Fruit fly (Drosophila melanogaster) whole organism, embryonic: ENCODE data around the gene CG15322.

ENCODE experiments used
- Ada2b ChIP-seq: fragments of 200-800 bp; sonication (Bioruptor generic); IDR thresholded peaks from 2 replicates; pipeline ENCODE4 v1.3.6; 2022; ENCODE audit warnings: missing biosample characterization, missing genetic modification characterization
- Awh ChIP-seq: fragments of 200-800 bp; sonication (Bioruptor generic); IDR thresholded peaks from 2 replicates; pipeline ENCODE4, ENCODE4 v1.3.6; 2022; ENCODE audit warnings: missing biosample characterization, missing genetic modification characterization
- BEAF-32 ChIP-seq: fragments of 200-800 bp; sonication (Bioruptor generic); optimal IDR thresholded peaks from 3 replicates; lab custom pipeline; 2017; ENCODE audit warnings: missing biosample characterization, missing genetic modification characterization, mild to moderate bottlenecking, moderate library complexity, missing genetic modification reagents
- CG10431 ChIP-seq: fragments of 200-800 bp; sonication (Bioruptor generic); optimal IDR thresholded peaks from 3 replicates; lab custom pipeline; 2018; ENCODE audit warnings: missing biosample characterization, mild to moderate bottlenecking, missing genetic modification characterization
- CG10543 ChIP-seq: fragments of 200-800 bp; sonication (Bioruptor generic); optimal IDR thresholded peaks from 3 replicates; lab custom pipeline; 2017; ENCODE audit warnings: missing biosample characterization, mild to moderate bottlenecking, missing genetic modification characterization, moderate library complexity
- CG10979 ChIP-seq: fragments of 200-800 bp; sonication (Bioruptor generic); optimal IDR thresholded peaks from 2 replicates; lab custom pipeline; 2018; ENCODE audit warnings: missing biosample characterization, mild to moderate bottlenecking, missing genetic modification characterization, moderate library complexity
- CG11456 ChIP-seq: fragments of 200-800 bp; sonication (Bioruptor generic); IDR thresholded peaks from 3 replicates; pipeline ENCODE4 v1.3.6; 2022; ENCODE audit warnings: missing biosample characterization, missing genetic modification characterization
- CG12104 ChIP-seq: fragments of 200-800 bp; sonication (Bioruptor generic); optimal IDR thresholded peaks from 3 replicates; lab custom pipeline; 2016; ENCODE audit warnings: missing biosample characterization, missing genetic modification characterization
- CG12659 ChIP-seq: fragments of 200-800 bp; sonication (Bioruptor generic); optimal IDR thresholded peaks from 3 replicates; lab custom pipeline; 2017; ENCODE audit warnings: mild to moderate bottlenecking, missing biosample characterization, missing genetic modification reagents, missing genetic modification characterization
- CG13123 ChIP-seq: fragments of 200-800 bp; sonication (Bioruptor generic); optimal IDR thresholded peaks from 2 replicates; lab custom pipeline; 2016; ENCODE audit warnings: missing biosample characterization, missing genetic modification characterization
- CG13424 ChIP-seq: fragments of 200-800 bp; sonication (Bioruptor generic); optimal IDR thresholded peaks from 2 replicates; lab custom pipeline; 2019; ENCODE audit warnings: missing biosample characterization, mild to moderate bottlenecking, missing genetic modification characterization, moderate library complexity
- CG14014 ChIP-seq: fragments of 200-800 bp; sonication (Bioruptor generic); IDR thresholded peaks from 2 replicates; pipeline ENCODE4 v1.3.6; 2022; ENCODE audit warnings: missing biosample characterization, missing genetic modification characterization
- CG14860 ChIP-seq: fragments of 200-800 bp; sonication (Bioruptor generic); IDR thresholded peaks from 3 replicates; pipeline ENCODE4 v1.3.6; 2022; ENCODE audit warnings: missing biosample characterization, missing genetic modification characterization; ENCODE audit not compliant: partially characterized antibody
- CG17361 ChIP-seq: fragments of 200-800 bp; sonication (Bioruptor generic); IDR thresholded peaks from 3 replicates; pipeline ENCODE4 v1.3.6; 2022; ENCODE audit warnings: missing biosample characterization, missing genetic modification characterization
- CG30020 ChIP-seq: fragments of 200-800 bp; optimal IDR thresholded peaks from 2 replicates; lab custom pipeline; 2019; ENCODE audit warnings: missing biosample characterization, mild to moderate bottlenecking, missing genetic modification characterization, moderate library complexity
- CG30403 ChIP-seq: fragments of 200-800 bp; sonication (Bioruptor generic); optimal IDR thresholded peaks from 3 replicates; lab custom pipeline; 2016; ENCODE audit warnings: missing biosample characterization, missing genetic modification characterization
- CG3163 ChIP-seq: fragments of 200-800 bp; sonication (Bioruptor generic); optimal IDR thresholded peaks from 3 replicates; lab custom pipeline; 2016; ENCODE audit warnings: missing biosample characterization, missing genetic modification characterization
- CG4360 ChIP-seq: fragments of 200-800 bp; sonication (Bioruptor generic); IDR thresholded peaks from 2 replicates; pipeline ENCODE4 v1.3.6; 2022; ENCODE audit warnings: missing biosample characterization, missing genetic modification characterization
- CG6175 ChIP-seq: fragments of 200-800 bp; sonication (Bioruptor generic); IDR thresholded peaks from 3 replicates; pipeline ENCODE4 v1.3.6; 2022; ENCODE audit warnings: missing biosample characterization, missing genetic modification characterization
- CG6791 ChIP-seq: fragments of 200-800 bp; sonication (Bioruptor generic); IDR thresholded peaks from 3 replicates; pipeline ENCODE4 v1.3.6; 2022; ENCODE audit warnings: missing biosample characterization, missing genetic modification characterization; ENCODE audit not compliant: partially characterized antibody
- CG6813 ChIP-seq: fragments of 200-800 bp; sonication (Bioruptor generic); optimal IDR thresholded peaks from 2 replicates; lab custom pipeline; 2017; ENCODE audit warnings: missing biosample characterization, missing genetic modification characterization, mild to moderate bottlenecking, moderate library complexity, missing genetic modification reagents
- CG7556 ChIP-seq: fragments of 200-800 bp; sonication (Bioruptor generic); optimal IDR thresholded peaks from 2 replicates; lab custom pipeline; 2017; ENCODE audit warnings: missing biosample characterization, mild to moderate bottlenecking, missing genetic modification characterization
- CG7839 ChIP-seq: fragments of 200-800 bp; sonication (Bioruptor generic); optimal IDR thresholded peaks from 3 replicates; lab custom pipeline; 2018; ENCODE audit warnings: missing biosample characterization, mild to moderate bottlenecking, missing genetic modification characterization, moderate library complexity
- CG8359 ChIP-seq: fragments of 200-800 bp; sonication (Bioruptor generic); optimal IDR thresholded peaks from 2 replicates; lab custom pipeline; 2017; ENCODE audit warnings: missing biosample characterization, mild to moderate bottlenecking, missing genetic modification characterization, borderline replicate concordance
- CG9609 ChIP-seq: fragments of 200-800 bp; sonication (Bioruptor generic); optimal IDR thresholded peaks from 3 replicates; lab custom pipeline; 2016; ENCODE audit warnings: missing biosample characterization, missing genetic modification characterization
- CrebB ChIP-seq: fragments of 200-800 bp; sonication (Bioruptor generic); optimal IDR thresholded peaks from 3 replicates; lab custom pipeline; 2018; ENCODE audit warnings: missing biosample characterization, mild to moderate bottlenecking, missing genetic modification characterization
- GATAe ChIP-seq: fragments of 200-800 bp; sonication (Bioruptor generic); conservative IDR thresholded peaks from 2 replicates; pipeline ENCODE4 v1.3.6; 2022; ENCODE audit warnings: missing biosample characterization, missing genetic modification characterization
- Hsf ChIP-seq: fragments of 200-800 bp; sonication (Bioruptor generic); optimal IDR thresholded peaks from 3 replicates; lab custom pipeline; 2016; ENCODE audit warnings: missing biosample characterization, missing genetic modification characterization
- Sry-δ ChIP-seq: fragments of 200-800 bp; sonication (Bioruptor generic); optimal IDR thresholded peaks from 2 replicates; lab custom pipeline; 2016; ENCODE audit warnings: missing biosample characterization, missing genetic modification characterization
- Stat92E ChIP-seq, 3 experiments: fragments of >200 bp in 2 of 3; fragments of 200-800 bp in 1 of 3; sonication (Bioruptor generic) in 1 of 3; optimal IDR thresholded peaks; 2 replicates each; lab custom pipeline; 2017 to 2019; ENCODE audit warnings: missing biosample characterization in 3 of 3, missing genetic modification characterization in 3 of 3, mild to moderate bottlenecking in 1 of 3, moderate library complexity in 1 of 3
- Trl ChIP-seq, 3 experiments: fragments of >200 bp in 2 of 3; fragments of 200-800 bp in 1 of 3; sonication (Bioruptor generic) in 1 of 3; optimal IDR thresholded peaks; 2 replicates in 1 of 3; 3 replicates in 2 of 3; lab custom pipeline; 2016 to 2017; ENCODE audit warnings: missing biosample characterization in 1 of 3, missing genetic modification characterization in 1 of 3
- YL-1 ChIP-seq: fragments of 200-800 bp; sonication (Bioruptor generic); optimal IDR thresholded peaks from 3 replicates; lab custom pipeline; 2017; ENCODE audit warnings: missing biosample characterization, mild to moderate bottlenecking, missing genetic modification characterization
- bcd ChIP-seq: fragments of 200-800 bp; sonication (Bioruptor generic); optimal IDR thresholded peaks from 2 replicates; lab custom pipeline; 2017; ENCODE audit warnings: missing biosample characterization, mild to moderate bottlenecking, missing genetic modification characterization
- bigmax ChIP-seq: fragments of 200-800 bp; sonication (Bioruptor generic); optimal IDR thresholded peaks from 2 replicates; lab custom pipeline; 2018; ENCODE audit warnings: missing biosample characterization, mild to moderate bottlenecking, missing genetic modification characterization
- chn ChIP-seq: fragments of 200-800 bp; sonication (Bioruptor generic); optimal IDR thresholded peaks from 2 replicates; lab custom pipeline; 2016; ENCODE audit warnings: missing biosample characterization, missing genetic modification characterization
- dmrt99B ChIP-seq: fragments of 200-800 bp; sonication (Bioruptor generic); optimal IDR thresholded peaks from 2 replicates; lab custom pipeline; 2018; ENCODE audit warnings: missing biosample characterization, mild to moderate bottlenecking, missing genetic modification characterization, moderate library complexity
- eve ChIP-seq, 2 experiments: fragments of >200 bp; optimal IDR thresholded peaks; 2 replicates each; lab custom pipeline; 2017; ENCODE audit warnings: missing biosample characterization in 2 of 2, missing genetic modification characterization in 2 of 2
- gem ChIP-seq: fragments of 200-800 bp; sonication (Bioruptor generic); optimal IDR thresholded peaks from 2 replicates; lab custom pipeline; 2019; ENCODE audit warnings: missing biosample characterization, mild to moderate bottlenecking, missing genetic modification characterization, moderate library complexity
- gfzf ChIP-seq: fragments of 200-800 bp; sonication (Bioruptor generic); optimal IDR thresholded peaks from 2 replicates; lab custom pipeline; 2016; ENCODE audit warnings: missing biosample characterization, mild to moderate bottlenecking, missing genetic modification characterization, moderate library complexity
- kah ChIP-seq: fragments of 200-800 bp; sonication (Bioruptor generic); optimal IDR thresholded peaks from 2 replicates; lab custom pipeline; 2018; ENCODE audit warnings: missing biosample characterization, mild to moderate bottlenecking, missing genetic modification characterization
- ken ChIP-seq: fragments of 200-800 bp; sonication (Bioruptor generic); IDR thresholded peaks from 3 replicates; pipeline ENCODE4 v1.3.6; 2022; ENCODE audit warnings: missing biosample characterization, missing genetic modification characterization
- kni ChIP-seq: fragments of 200-800 bp; sonication (Bioruptor generic); optimal IDR thresholded peaks from 3 replicates; lab custom pipeline; 2017; ENCODE audit warnings: mild to moderate bottlenecking, missing biosample characterization, missing genetic modification reagents, missing genetic modification characterization
- lola ChIP-seq, 3 experiments: fragments of >200 bp in 2 of 3; fragments of 200-800 bp in 1 of 3; sonication (Bioruptor generic) in 1 of 3; optimal IDR thresholded peaks; 2 replicates each; lab custom pipeline; 2017 to 2019; ENCODE audit warnings: missing biosample characterization in 3 of 3, missing genetic modification characterization in 3 of 3, mild to moderate bottlenecking in 1 of 3, moderate library complexity in 1 of 3
- maf-S ChIP-seq: fragments of 200-800 bp; sonication (Bioruptor generic); optimal IDR thresholded peaks from 2 replicates; lab custom pipeline; 2016; ENCODE audit warnings: missing biosample characterization, missing genetic modification characterization
- stwl ChIP-seq: fragments of 200-800 bp; sonication (Bioruptor generic); optimal IDR thresholded peaks from 3 replicates; lab custom pipeline; 2018; ENCODE audit warnings: missing biosample characterization, mild to moderate bottlenecking, missing genetic modification characterization, moderate library complexity
- tup ChIP-seq: fragments of 200-800 bp; sonication (Bioruptor generic); optimal IDR thresholded peaks from 2 replicates; lab custom pipeline; 2016; ENCODE audit warnings: missing biosample characterization, mild to moderate bottlenecking, missing genetic modification characterization, moderate library complexity
- unpg ChIP-seq: fragments of 200-800 bp; sonication (Bioruptor generic); optimal IDR thresholded peaks from 3 replicates; lab custom pipeline; 2018; ENCODE audit warnings: missing biosample characterization, mild to moderate bottlenecking, missing genetic modification characterization, moderate library complexity
- wor ChIP-seq: fragments of 200-800 bp; sonication (Bioruptor generic); IDR thresholded peaks from 2 replicates; pipeline ENCODE4 v1.3.6; 2022; ENCODE audit warnings: missing biosample characterization, missing genetic modification characterization
- zen2 ChIP-seq: fragments of 200-800 bp; sonication (Bioruptor generic); IDR thresholded peaks from 3 replicates; pipeline ENCODE4 v1.3.6; 2022; ENCODE audit warnings: missing biosample characterization, missing genetic modification characterization; ENCODE audit not compliant: partially characterized antibody
- zfh2 ChIP-seq: fragments of 200-800 bp; sonication (Bioruptor generic); optimal IDR thresholded peaks from 2 replicates; lab custom pipeline; 2016; ENCODE audit warnings: missing biosample characterization, missing genetic modification characterization

The CG15322 gene

DNA sequence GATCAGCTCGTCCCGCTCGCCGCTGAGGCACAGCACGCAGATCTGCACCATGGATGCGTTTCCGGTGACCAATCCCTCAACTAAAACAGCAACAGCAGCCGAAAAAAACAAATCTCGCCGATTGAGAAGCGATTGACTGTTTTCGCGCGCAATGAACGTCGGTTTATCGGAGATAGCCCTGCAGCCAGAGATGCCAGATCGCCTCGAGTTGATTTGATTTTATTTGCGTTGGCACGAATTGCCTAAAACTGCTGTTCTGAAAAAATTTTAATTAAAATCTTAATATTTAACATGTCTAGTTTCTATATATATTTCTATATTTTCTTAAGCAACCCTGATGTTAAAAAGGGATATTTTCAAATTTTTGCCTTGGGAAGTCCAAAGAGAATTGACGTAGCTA, 29.2 kb downstream of the CG15322 start (continued):
- no peak for TF ChIP-seq CG9609 (GFP tag; lab: Kevin White, UChicago)
- TF ChIP-seq CrebB (tag; lab: Kevin White, UChicago), result no peak
- no peak for TF ChIP-seq maf-S (GFP tag; lab: Kevin White, UChicago)
- TF ChIP-seq dmrt99B, result no peak
- no peak for TF ChIP-seq gfzf (GFP tag; lab: Kevin White, UChicago)
- peak; percentile 27 for TF ChIP-seq gem
- TF ChIP-seq CG6791 (GFP tag; lab: Robert Waterston, UW), result 0 out of 3 replicates have a peak, but pooled peaks have one; percentile 26
- no peak for TF ChIP-seq CG8359 (GFP tag; lab: Kevin White, UChicago)
- TF ChIP-seq CG30403 (GFP tag; lab: Kevin White, UChicago), result no peak
- TF ChIP-seq Awh (GFP tag; lab: Robert Waterston, UW), result no peak
- TF ChIP-seq CG14860 (GFP tag; lab: Robert Waterston, UW), result no peak
- peak; percentile 44 for TF ChIP-seq BEAF-32 (GFP tag; lab: Kevin White, UChicago)
- TF ChIP-seq bigmax (GFP tag; lab: Kevin White, UChicago), result no peak
- no peak for TF ChIP-seq CG13123 (GFP tag; lab: Kevin White, UChicago)
- TF ChIP-seq CG14014 (GFP tag; lab: Robert Waterston, UW), result no peak
- TF ChIP-seq CG30020 (tag; lab: Kevin White, UChicago), result peak; percentile 48
- no peak for TF ChIP-seq unpg (GFP tag; lab: Kevin White, UChicago)
- TF ChIP-seq stwl, result peak; percentile 32
- no peak for TF ChIP-seq CG6813
- no peak for TF ChIP-seq CG10979 (tag; lab: Kevin White, UChicago)
- no peak for TF ChIP-seq CG17361 (GFP tag; lab: Robert Waterston, UW)
- TF ChIP-seq CG7556 (GFP tag; lab: Kevin White, UChicago), result no peak
- peak; percentile 5 for TF ChIP-seq zfh2 (GFP tag; lab: Kevin White, UChicago)
- no peak for TF ChIP-seq Trl (optimal IDR thresholded peaks at IDR 0.05; lab: Kevin White, UChicago)
- TF ChIP-seq Trl (GFP tag; optimal IDR thresholded peaks at IDR 0.05; lab: Kevin White, UChicago), result no peak
- TF ChIP-seq wor (GFP tag; lab: Robert Waterston, UW), result no peak
- no peak for TF ChIP-seq kah
- TF ChIP-seq zen2 (GFP tag; lab: Robert Waterston, UW), result no peak
- no peak for TF ChIP-seq bcd
- TF ChIP-seq CG4360 (GFP tag; lab: Robert Waterston, UW), result no peak
- no peak for TF ChIP-seq CG3163 (GFP tag; lab: Kevin White, UChicago)
- no peak for TF ChIP-seq CG11456 (GFP tag; lab: Robert Waterston, UW)
- TF ChIP-seq CG7839 (tag; lab: Kevin White, UChicago), result no peak
- TF ChIP-seq Sry-δ (GFP tag; lab: Kevin White, UChicago), result peak; percentile 36
- TF ChIP-seq kni (GFP tag; lab: Kevin White, UChicago), result no peak
- no peak for TF ChIP-seq CG12104
- no peak for TF ChIP-seq YL-1 (GFP tag; lab: Kevin White, UChicago)
- no peak for TF ChIP-seq eve (GFP tag; optimal IDR thresholded peaks at IDR 0.05; lab: Kevin White, UChicago)
- TF ChIP-seq CG10543 (GFP tag; lab: Kevin White, UChicago), result no peak
- no peak for TF ChIP-seq CG12659
- no peak for TF ChIP-seq tup (GFP tag; lab: Kevin White, UChicago)
- peak; percentile 1 for TF ChIP-seq CG13424 (tag; lab: Kevin White, UChicago)
- no peak for TF ChIP-seq Hsf (GFP tag; lab: Kevin White, UChicago)
- TF ChIP-seq CG6175 (GFP tag; lab: Robert Waterston, UW), result no peak
- TF ChIP-seq CG10431, result no peak
- no peak for TF ChIP-seq ken (GFP tag; lab: Robert Waterston, UW)
- TF ChIP-seq Ada2b, result no peak
- no peak for TF ChIP-seq GATAe
- no peak for TF ChIP-seq Stat92E (GFP tag; optimal IDR thresholded peaks at IDR 0.05; lab: Kevin White, UChicago)
- TF ChIP-seq chn, result no peak
- TF ChIP-seq lola (GFP tag; optimal IDR thresholded peaks at IDR 0.05; lab: Kevin White, UChicago), result no peak
